Worm (Caenorhabditis elegans): ENCODE measurements around the gene sel-11.

- no peak for TF ChIP-seq skn-1 (tag; optimal IDR thresholded peaks at IDR 0.05)
- TF ChIP-seq nfya-1 (tag; optimal IDR thresholded peaks at IDR 0.05; ENCODE audit: insufficient read depth): no peak
Observed at ce11 chrV:11773420-11773819, 6.3 kb downstream of the sel-11 start, which contains the start of gene bus-18.
